Worm (Caenorhabditis elegans): ENCODE results near the gene dnj-5.
A peak's percentile ranks its signal among the peaks of the same experiment; 100 is the strongest.

Gene dnj-5

ce11 chrII:6845006-6845459 lies 13.1 kb downstream of the dnj-5 start:
- TF ChIP-seq pqm-1 (tag; optimal IDR thresholded peaks at IDR 0.05) (no peak), nhr-237 (tag; optimal IDR thresholded peaks at IDR 0.05) (no peak), elt-2 (tag; optimal IDR thresholded peaks at IDR 0.05) (peak; percentile 49), mef-2 (tag; optimal IDR thresholded peaks at IDR 0.05) (no peak), hlh-4 (tag; optimal IDR thresholded peaks at IDR 0.05) (no peak), efl-1 (optimal IDR thresholded peaks at IDR 0.05) (no peak), efl-1 (GFP tag; optimal IDR thresholded peaks at IDR 0.05 in 1 of 2) (peak in 1 of 2 experiments; percentile 87), nhr-77 (tag; optimal IDR thresholded peaks at IDR 0.05) (no peak), lsy-2 (tag; optimal IDR thresholded peaks at IDR 0.05) (peak in 1 of 2 experiments; percentile 1), unc-62 (GFP tag; optimal IDR thresholded peaks at IDR 0.05) (no peak), C04F5.9 (tag; optimal IDR thresholded peaks at IDR 0.05) (no peak), elt-3 (tag; optimal IDR thresholded peaks at IDR 0.05) (peak in 2 of 6 experiments; percentile 33 to 69), lin-15B (tag; optimal IDR thresholded peaks at IDR 0.05) (no peak), irx-1 (tag; optimal IDR thresholded peaks at IDR 0.05) (no peak), hlh-17 (GFP tag; optimal IDR thresholded peaks at IDR 0.05; ENCODE audit: borderline replicate concordance) (no peak), ceh-90 (tag; optimal IDR thresholded peaks at IDR 0.05) (no peak), tbx-2 (tag; optimal IDR thresholded peaks at IDR 0.05) (peak; percentile 63), lin-14 (GFP tag; optimal IDR thresholded peaks at IDR 0.05) (no peak), nhr-11 (tag; optimal IDR thresholded peaks at IDR 0.05) (no peak), nhr-71 (tag; optimal IDR thresholded peaks at IDR 0.05) (peak; percentile 32), jun-1 (tag; optimal IDR thresholded peaks at IDR 0.05) (no peak), grh-1 (GFP tag; IDR thresholded peaks at IDR 0.05) (no peak), efl-3 (GFP tag; optimal IDR thresholded peaks at IDR 0.05) (no peak), snu-23 (GFP tag; optimal IDR thresholded peaks at IDR 0.05) (peak; percentile 41), unc-130 (tag; optimal IDR thresholded peaks at IDR 0.05) (no peak), C16A3.4 (tag; optimal IDR thresholded peaks at IDR 0.05) (no peak), alr-1 (tag; optimal IDR thresholded peaks at IDR 0.05; ENCODE audit: borderline replicate concordance) (no peak), skn-1 (tag; optimal IDR thresholded peaks at IDR 0.05) (no peak), nhr-90 (tag; optimal IDR thresholded peaks at IDR 0.05; ENCODE audit: poor library complexity) (peak; percentile 12), fos-1 (tag; optimal IDR thresholded peaks at IDR 0.05) (no peak), blmp-1 (tag; optimal IDR thresholded peaks at IDR 0.05) (peak; percentile 69), nhr-20 (tag; optimal IDR thresholded peaks at IDR 0.05) (peak; percentile 30), ceh-63 (GFP tag; optimal IDR thresholded peaks at IDR 0.05) (no peak), fkh-4 (tag; optimal IDR thresholded peaks at IDR 0.05; ENCODE audit: borderline replicate concordance) (no peak)

- no peak for TF ChIP-seq tbx-2 (tag; optimal IDR thresholded peaks at IDR 0.05)
- no peak for TF ChIP-seq ces-1 (GFP tag; optimal IDR thresholded peaks at IDR 0.05)
- TF ChIP-seq nhr-12 (tag; optimal IDR thresholded peaks at IDR 0.05): no peak
- TF ChIP-seq lin-13 (GFP tag; optimal IDR thresholded peaks at IDR 0.05): no peak
- no peak for TF ChIP-seq pqm-1 (tag; optimal IDR thresholded peaks at IDR 0.05)
- TF ChIP-seq C34B4.2 (tag; optimal IDR thresholded peaks at IDR 0.05): no peak
- TF ChIP-seq snpc-4 (tag; optimal IDR thresholded peaks at IDR 0.05): peak; percentile 40
- TF ChIP-seq lsy-2 (tag; optimal IDR thresholded peaks at IDR 0.05): peak in 1 of 2 experiments; percentile 25
- no peak for TF ChIP-seq snu-23 (GFP tag; optimal IDR thresholded peaks at IDR 0.05)
- TF ChIP-seq ztf-11 (tag; optimal IDR thresholded peaks at IDR 0.05): no peak
- no peak for TF ChIP-seq zip-4 (GFP tag; optimal IDR thresholded peaks at IDR 0.05)
- TF ChIP-seq sptf-1 (tag; optimal IDR thresholded peaks at IDR 0.05): no peak
- no peak for TF ChIP-seq unc-30 (tag; optimal IDR thresholded peaks at IDR 0.05)
- no peak for TF ChIP-seq unc-130 (tag; optimal IDR thresholded peaks at IDR 0.05)
- TF ChIP-seq grh-1 (GFP tag; IDR thresholded peaks at IDR 0.05): peak; percentile 21; the same call in 1 of the 2 replicates
- no peak for TF ChIP-seq C04F5.9 (tag; optimal IDR thresholded peaks at IDR 0.05)
- no peak for TF ChIP-seq nhr-28 (tag; optimal IDR thresholded peaks at IDR 0.05)
- TF ChIP-seq jun-1 (tag; optimal IDR thresholded peaks at IDR 0.05): no peak
- no peak for TF ChIP-seq isw-1 (GFP tag; IDR thresholded peaks at IDR 0.05)
- TF ChIP-seq nhr-85 (tag): peak; percentile 75
- no peak for TF ChIP-seq ztf-4 (tag; optimal IDR thresholded peaks at IDR 0.05)
- no peak for TF ChIP-seq unc-86 (tag; optimal IDR thresholded peaks at IDR 0.05)
- no peak for TF ChIP-seq nhr-11 (tag; optimal IDR thresholded peaks at IDR 0.05)
- no peak for TF ChIP-seq aha-1 (tag; optimal IDR thresholded peaks at IDR 0.05)
- no peak for TF ChIP-seq xbp-1 (tag; optimal IDR thresholded peaks at IDR 0.05)
- TF ChIP-seq nhr-47 (tag; optimal IDR thresholded peaks at IDR 0.05): no peak
- TF ChIP-seq aly-2 (tag; optimal IDR thresholded peaks at IDR 0.05): no peak
- no peak for TF ChIP-seq alr-1 (tag; optimal IDR thresholded peaks at IDR 0.05; ENCODE audit: borderline replicate concordance)
Observed at ce11 chrII:6844227-6845005, 13.7 kb downstream of the dnj-5 start.
